Worm (Caenorhabditis elegans) whole organism, L4/young adult: ENCODE measurements around the gene idpp-11.

Experiments used
- W03F9.2 ChIP-seq: fragments of 150-350 bp; optimal IDR thresholded peaks from 2 replicates; lab custom pipeline; 2014; ENCODE audit warnings: missing biosample characterization, missing genetic modification characterization
- dao-5 ChIP-seq: sonication (generic microtip); optimal IDR thresholded peaks from 2 replicates; lab custom pipeline; 2016; ENCODE audit warnings: missing genotype, missing genetic modification characterization, moderate library complexity, missing compliant biosample characterization
- him-1 ChIP-seq: sonication (generic microtip); optimal IDR thresholded peaks from 2 replicates; lab custom pipeline; 2016; ENCODE audit warnings: missing genotype, missing genetic modification reagents, missing genetic modification characterization, missing compliant biosample characterization

ce11 chrX:7875854-7876253 lies 33.5 kb downstream of the idpp-11 start, which contains the start of gene cca-1:
- TF ChIP-seq W03F9.2 (no peak), him-1 (tag; lab: Kevin White, UChicago) (no peak), dao-5 (tag; lab: Kevin White, UChicago) (no peak)
